Worm (Caenorhabditis elegans) whole organism, L4 larva: ENCODE results near the gene F23H11.7.
A peak's percentile ranks its signal among the peaks of the same experiment; 100 is the strongest.

ENCODE experiments used
- D1046.2 ChIP-seq: fragments of 200-800 bp; sonication (Bioruptor generic); IDR thresholded peaks from 2 replicates; pipeline ENCODE4 v1.3.6; 2022; ENCODE audit warnings: missing genetic modification characterization, missing compliant biosample characterization
- F37D6.2 ChIP-seq: sonication (generic microtip); optimal IDR thresholded peaks from 2 replicates; lab custom pipeline; 2016; ENCODE audit warnings: mild to moderate bottlenecking, missing genetic modification characterization, missing compliant biosample characterization
- F44E2.7 ChIP-seq: fragments of 200-800 bp; sonication (Bioruptor generic); IDR thresholded peaks from 2 replicates; pipeline ENCODE4 v2.1.2; 2022; ENCODE audit warnings: missing genetic modification characterization, missing compliant biosample characterization
- F49E8.2 ChIP-seq: sonication (generic microtip); optimal IDR thresholded peaks from 2 replicates; lab custom pipeline; 2016; ENCODE audit warnings: missing compliant biosample characterization, mild to moderate bottlenecking, missing genetic modification characterization, borderline replicate concordance
- T26A8.4 ChIP-seq: fragments of 200-800 bp; sonication (Bioruptor generic); IDR thresholded peaks from 2 replicates; pipeline ENCODE4 v1.3.6; 2022; ENCODE audit warnings: missing genetic modification characterization, missing compliant biosample characterization
- Y48G9A.11 ChIP-seq: fragments of 200-800 bp; sonication (Bioruptor generic); IDR thresholded peaks from 2 replicates; pipeline ENCODE4 v1.3.6; 2022; ENCODE audit warnings: missing genetic modification reagents, missing genetic modification characterization, missing compliant biosample characterization
- Y5F2A.4 ChIP-seq: fragments of 200-800 bp; sonication (Bioruptor generic); optimal IDR thresholded peaks from 2 replicates; lab custom pipeline; 2018; ENCODE audit warnings: mild to moderate bottlenecking, missing genetic modification characterization, missing compliant biosample characterization
- ZK546.5 ChIP-seq, 2 experiments: sonication (generic microtip); optimal IDR thresholded peaks; 2 replicates each; lab custom pipeline; 2017; ENCODE audit warnings: missing biosample characterization in 2 of 2, missing genetic modification characterization in 2 of 2
- aha-1 ChIP-seq: fragments of 150-350 bp; peaks from one replicate; lab custom pipeline; 2014; ENCODE audit warnings: missing biosample characterization, missing genetic modification characterization
- aly-2 ChIP-seq: sonication (generic microtip); optimal IDR thresholded peaks from 2 replicates; lab custom pipeline; 2018; ENCODE audit warnings: missing biosample characterization, missing genetic modification characterization
- ceh-28 ChIP-seq: fragments of 150-350 bp; optimal IDR thresholded peaks from 2 replicates; lab custom pipeline; 2014; ENCODE audit warnings: missing biosample characterization, missing genetic modification reagents, missing genetic modification characterization
- ceh-32 ChIP-seq: sonication (generic microtip); optimal IDR thresholded peaks from 2 replicates; lab custom pipeline; 2016; ENCODE audit warnings: mild to moderate bottlenecking, missing genetic modification characterization, missing compliant biosample characterization; ENCODE audit not compliant: poor library complexity
- ceh-44 ChIP-seq: fragments of 200-800 bp; sonication (Bioruptor generic); IDR thresholded peaks from 2 replicates; pipeline ENCODE4 v1.3.6; 2022; ENCODE audit warnings: missing genetic modification reagents, missing genetic modification characterization, missing compliant biosample characterization
- ctbp-1 ChIP-seq: fragments of 200-800 bp; sonication (Bioruptor generic); IDR thresholded peaks from 2 replicates; pipeline ENCODE4 v1.3.6; 2022; ENCODE audit warnings: missing genetic modification reagents, missing genetic modification characterization, missing compliant biosample characterization
- daf-12 ChIP-seq: fragments of 150-350 bp; optimal IDR thresholded peaks from 2 replicates; lab custom pipeline; 2014; ENCODE audit warnings: missing biosample characterization, missing genetic modification reagents, missing genetic modification characterization
- daf-16 ChIP-seq, 3 experiments: sonication (generic microtip); optimal IDR thresholded peaks; 2 replicates each; lab custom pipeline; 2016 to 2017; ENCODE audit warnings: missing genetic modification characterization in 3 of 3, missing genetic modification reagents in 3 of 3, mild to moderate bottlenecking in 2 of 3, missing compliant biosample characterization in 2 of 3, missing biosample characterization in 1 of 3, moderate library complexity in 1 of 3
- dmd-6 ChIP-seq: fragments of 200-800 bp; sonication (Bioruptor generic); IDR thresholded peaks from 2 replicates; pipeline ENCODE4 v1.3.6; 2022; ENCODE audit warnings: missing genetic modification reagents, missing genetic modification characterization, missing compliant biosample characterization
- dmd-9 ChIP-seq: fragments of 200-800 bp; sonication (Bioruptor generic); IDR thresholded peaks from 2 replicates; pipeline ENCODE4 v1.3.6; 2022; ENCODE audit warnings: missing genetic modification reagents, missing genetic modification characterization, missing compliant biosample characterization
- dve-1 ChIP-seq: sonication (generic microtip); optimal IDR thresholded peaks from 2 replicates; lab custom pipeline; 2017; ENCODE audit warnings: antibody characterized with exemption, mild to moderate bottlenecking, missing genetic modification characterization, missing compliant biosample characterization; ENCODE audit not compliant: insufficient read depth
- egl-27 ChIP-seq: sonication (generic microtip); optimal IDR thresholded peaks from 3 replicates; lab custom pipeline; 2017; ENCODE audit warnings: missing biosample characterization, missing genetic modification reagents, missing genetic modification characterization
- hif-1 ChIP-seq, 2 experiments: sonication (generic microtip); optimal IDR thresholded peaks; 2 replicates each; lab custom pipeline; 2016 to 2017; ENCODE audit warnings: missing compliant biosample characterization in 2 of 2, missing genetic modification characterization in 2 of 2, missing genetic modification reagents in 2 of 2, missing genotype in 2 of 2, mild to moderate bottlenecking in 1 of 2
- lin-13 ChIP-seq: fragments of 150-350 bp; optimal IDR thresholded peaks from 2 replicates; lab custom pipeline; 2014; ENCODE audit warnings: missing biosample characterization, missing genetic modification reagents, missing genetic modification characterization
- mdl-1 ChIP-seq, 2 experiments: fragments of 150-350 bp in 1 of 2; sonication (generic microtip) in 1 of 2; optimal IDR thresholded peaks; 2 replicates each; lab custom pipeline; 2014 to 2017; ENCODE audit warnings: missing biosample characterization in 2 of 2, missing genetic modification characterization in 2 of 2
- nhr-6 ChIP-seq: fragments of 150-350 bp; optimal IDR thresholded peaks from 2 replicates; lab custom pipeline; 2014; ENCODE audit warnings: missing biosample characterization, missing genetic modification characterization
- pqm-1 ChIP-seq: sonication (generic microtip); optimal IDR thresholded peaks from 2 replicates; lab custom pipeline; 2017; ENCODE audit warnings: missing biosample characterization, missing genetic modification characterization
- sdz-12 ChIP-seq: fragments of 200-800 bp; sonication (Bioruptor generic); optimal IDR thresholded peaks from 2 replicates; lab custom pipeline; 2018; ENCODE audit warnings: mild to moderate bottlenecking, missing genetic modification characterization, missing compliant biosample characterization
- spr-3 ChIP-seq: fragments of 200-800 bp; sonication (Bioruptor generic); optimal IDR thresholded peaks from 2 replicates; lab custom pipeline; 2018; ENCODE audit warnings: mild to moderate bottlenecking, missing genetic modification characterization, missing compliant biosample characterization
- tra-1 ChIP-seq: fragments of 200-800 bp; sonication (Bioruptor generic); IDR thresholded peaks from 2 replicates; pipeline ENCODE4 v1.3.6; 2022; ENCODE audit warnings: missing genetic modification reagents, missing genetic modification characterization, missing compliant biosample characterization
- vab-7 ChIP-seq: fragments of 200-800 bp; sonication (Bioruptor generic); IDR thresholded peaks from 2 replicates; pipeline ENCODE4 v1.3.6; 2022; ENCODE audit warnings: missing genetic modification reagents, missing genetic modification characterization, missing compliant biosample characterization
- zip-2 ChIP-seq: fragments of 150-350 bp; optimal IDR thresholded peaks from 2 replicates; lab custom pipeline; 2014; ENCODE audit warnings: missing biosample characterization, missing genetic modification characterization
- ztf-7 ChIP-seq: fragments of 150-350 bp; optimal IDR thresholded peaks from 2 replicates; lab custom pipeline; 2014; ENCODE audit warnings: missing biosample characterization, missing genetic modification characterization

The F23H11.7 gene

DNA sequence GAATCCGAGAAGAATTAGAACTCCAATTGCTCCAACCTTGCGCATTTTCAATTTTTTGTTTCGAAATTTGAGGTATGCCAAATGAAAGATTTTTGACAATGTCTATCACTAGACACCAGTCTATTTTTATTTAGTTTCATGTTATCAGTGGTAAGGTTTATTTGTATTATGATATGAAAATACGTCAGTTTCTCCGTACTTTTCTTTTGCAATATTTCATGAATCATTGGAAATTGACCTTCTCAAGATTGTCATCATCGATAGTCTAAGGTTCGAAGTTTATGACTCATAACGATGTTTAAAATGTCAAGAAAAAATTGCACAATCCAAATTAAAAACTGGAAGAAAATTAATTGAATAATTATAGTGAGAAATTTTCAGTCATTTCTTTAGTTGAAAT, 45.8 kb downstream of the F23H11.7 start, which contains the start of gene clc-19:
clc-19 (minus strand) TSS at position 135 of the 400 bp plus-strand sequence.
- no peak for TF ChIP-seq Y48G9A.11 (GFP tag; lab: Robert Waterston, UW)
- no peak for TF ChIP-seq dmd-9 (GFP tag; lab: Robert Waterston, UW)
- peak; percentile 35; the same call in 1 of the 2 replicates for TF ChIP-seq dmd-6 (GFP tag; lab: Robert Waterston, UW)
- no peak for TF ChIP-seq daf-16 (GFP tag; optimal IDR thresholded peaks at IDR 0.05; lab: Kevin White, UChicago)
- peak; percentile 19 for TF ChIP-seq daf-16 (tag; optimal IDR thresholded peaks at IDR 0.05; lab: Kevin White, UChicago)
- TF ChIP-seq daf-12 = no peak
- TF ChIP-seq nhr-6 = peak; percentile 54
- TF ChIP-seq dve-1 (tag; lab: Kevin White, UChicago) = peak; percentile 31
- peak; percentile 49 for TF ChIP-seq pqm-1

DNA sequence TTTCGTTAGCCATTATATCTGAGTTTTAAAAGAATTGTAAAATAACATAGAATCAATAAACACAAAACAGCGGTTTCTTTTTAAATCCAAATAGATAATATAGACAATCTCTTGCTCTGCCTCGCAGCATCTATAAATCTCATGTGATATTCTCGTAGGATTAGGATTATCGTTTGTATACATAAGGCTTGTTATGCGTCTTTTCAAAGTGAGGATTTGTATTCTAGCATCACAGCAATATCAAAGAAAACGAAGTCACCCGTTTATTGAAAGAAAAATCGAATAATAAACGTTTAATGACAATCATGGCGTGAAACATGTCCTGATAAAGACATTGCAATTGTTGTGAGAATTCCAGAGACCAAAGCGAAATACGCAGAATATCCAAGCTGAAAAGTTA, 46.8 kb downstream of the F23H11.7 start, which contains the start of the genes T24C4.3 and clc-20:
T24C4.3 (minus strand) TSS at position 101 of the 400 bp plus-strand sequence.
clc-20 (plus strand) TSS at position 211 of the 400 bp plus-strand sequence.
- TF ChIP-seq aha-1 (tag; lab: Kevin White, UChicago) (peak; percentile 11), aly-2 (tag; lab: Kevin White, UChicago) (no peak)

DNA sequence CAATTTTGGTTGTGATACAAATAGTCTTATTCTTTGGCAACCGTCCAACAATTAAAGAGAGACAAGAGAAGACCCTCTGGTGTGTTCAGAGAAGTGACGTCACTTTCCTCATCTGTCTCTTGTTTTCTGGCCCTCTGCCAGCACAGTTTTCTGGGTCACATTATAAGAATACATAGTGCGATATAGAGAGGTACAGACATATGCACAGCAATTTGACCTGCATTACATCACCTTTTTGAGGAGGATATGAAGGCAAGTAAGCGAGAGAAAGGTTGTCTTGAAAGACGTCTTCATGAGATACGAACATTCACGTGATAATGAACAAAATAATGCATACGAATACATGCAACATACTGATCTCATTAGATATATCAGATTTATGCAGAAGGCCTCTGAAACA, 48.7 kb downstream of the F23H11.7 start:
- TF ChIP-seq F37D6.2 (tag; lab: Kevin White, UChicago) (no peak), vab-7 (no peak), ctbp-1 (GFP tag; lab: Robert Waterston, UW) (no peak), F44E2.7 (no peak), ceh-28 (tag; lab: Kevin White, UChicago) (no peak), Y5F2A.4 (GFP tag; lab: Kevin White, UChicago) (no peak), lin-13 (GFP tag; lab: Kevin White, UChicago) (no peak), ceh-44 (GFP tag; lab: Robert Waterston, UW) (no peak), egl-27 (tag; lab: Kevin White, UChicago) (no peak), mdl-1 (tag; optimal IDR thresholded peaks at IDR 0.05; lab: Kevin White, UChicago) (no peak), hif-1 (tag; optimal IDR thresholded peaks at IDR 0.05; lab: Kevin White, UChicago) (no peak), ZK546.5 (tag; optimal IDR thresholded peaks at IDR 0.05; lab: Kevin White, UChicago) (no peak), ztf-7 (no peak), T26A8.4 (GFP tag; lab: Robert Waterston, UW) (no peak), sdz-12 (GFP tag; lab: Kevin White, UChicago) (no peak)
- TF ChIP-seq, all 104 proteins: peak for 0

DNA sequence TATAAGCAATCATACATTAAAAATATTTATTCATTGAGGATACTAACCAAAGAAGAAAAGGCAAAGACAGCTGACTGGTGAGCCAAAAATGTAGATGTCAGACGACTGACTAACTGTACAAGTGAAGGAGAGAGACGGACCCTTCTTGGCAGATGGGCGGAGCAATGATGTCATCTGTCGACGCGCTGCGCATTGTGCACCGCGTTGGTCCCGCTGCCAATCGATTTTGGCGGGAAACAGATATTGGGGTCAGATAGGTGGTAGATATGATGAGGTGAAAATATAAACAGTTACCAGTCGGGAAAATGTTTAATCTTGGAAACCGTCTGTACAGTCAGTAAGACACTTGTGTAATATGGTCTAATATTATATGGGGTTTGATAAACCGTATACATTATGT, 49.4 kb downstream of the F23H11.7 start, which contains the start of gene T24C4.2:
T24C4.2 (minus strand) TSS at position 101 of the 400 bp plus-strand sequence.
- TF ChIP-seq ceh-32 (tag; lab: Kevin White, UChicago) (no peak), spr-3 (GFP tag; lab: Kevin White, UChicago) (no peak), F49E8.2 (tag; lab: Kevin White, UChicago) (no peak), D1046.2 (no peak), ceh-44 (GFP tag; lab: Robert Waterston, UW) (no peak), tra-1 (GFP tag; lab: Robert Waterston, UW) (no peak), sdz-12 (GFP tag; lab: Kevin White, UChicago) (no peak), aha-1 (tag; lab: Kevin White, UChicago) (no peak), zip-2 (tag; lab: Kevin White, UChicago) (no peak)
- TF ChIP-seq, all 104 proteins: peak for 0

DNA sequence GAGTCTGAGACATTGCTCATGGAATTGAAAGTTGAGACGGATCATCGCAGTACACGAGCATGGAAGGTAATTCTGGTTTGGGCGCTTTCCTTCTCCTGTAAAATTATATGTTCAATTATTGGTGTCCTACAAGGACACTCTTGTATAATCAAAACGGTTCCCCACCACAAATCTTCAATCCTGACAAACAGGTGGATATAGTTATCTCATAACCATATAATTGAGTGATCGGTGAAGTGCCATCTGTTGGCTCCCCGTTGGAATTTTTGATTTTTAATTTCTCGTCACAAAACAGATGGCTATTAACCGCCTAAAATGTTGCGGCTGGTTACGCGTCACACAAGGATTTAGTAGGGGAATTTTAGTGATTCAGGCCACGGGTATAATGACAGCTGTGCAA, 50.4 kb downstream of the F23H11.7 start:
- peak; percentile 84 for TF ChIP-seq aha-1 (tag; lab: Kevin White, UChicago)
- no peak for TF ChIP-seq T26A8.4 (GFP tag; lab: Robert Waterston, UW)
- TF ChIP-seq, all 104 proteins: peak for 1
